Worm (Caenorhabditis elegans): Measurements from ENCODE around the gene C06H5.6.
"Not testable (repeated sequence)": the region's sequence is repeated elsewhere in the genome, so short reads cannot be mapped to it uniquely, and the experiment has no call there.

C06H5.6 gene

ce11 chrV:17870569-17870968 is 18.2 kb downstream of the C06H5.6 start, which contains the start of gene csn-1:
TSS of gene csn-1 (minus strand) at chrV:17870651.
- TF ChIP-seq attf-6 (GFP tag; IDR thresholded peaks at IDR 0.05) (0 out of 2 replicates have a peak, but pooled peaks have one; percentile 20), nhr-120 (GFP tag; IDR thresholded peaks at IDR 0.05) (no peak), ztf-22 (GFP tag; optimal IDR thresholded peaks at IDR 0.05) (no peak), attf-3 (GFP tag; conservative IDR thresholded peaks at IDR 0.05) (no peak), mcd-1 (GFP tag; IDR thresholded peaks at IDR 0.05) (peak; percentile 92), aptf-3 (GFP tag; IDR thresholded peaks at IDR 0.05) (no peak), somi-1 (GFP tag; optimal IDR thresholded peaks at IDR 0.05) (no peak), T07F8.4 (tag; optimal IDR thresholded peaks at IDR 0.05) (no peak), lsy-27 (tag; optimal IDR thresholded peaks at IDR 0.05; ENCODE audit: borderline replicate concordance, insufficient read depth) (no peak), attf-5 (GFP tag; optimal IDR thresholded peaks at IDR 0.05) (no peak), hmg-1.2 (GFP tag; IDR thresholded peaks at IDR 0.05) (peak; percentile 94), lin-54 (GFP tag; optimal IDR thresholded peaks at IDR 0.05) (peak; percentile 28), ama-1 (optimal IDR thresholded peaks at IDR 0.05) (no peak), ama-1 (GFP tag; optimal IDR thresholded peaks at IDR 0.05) (no peak), F39B2.1 (GFP tag; IDR thresholded peaks at IDR 0.05) (no peak), ztf-18 (tag; optimal IDR thresholded peaks at IDR 0.05) (no peak), him-1 (tag; optimal IDR thresholded peaks at IDR 0.05) (no peak), snpc-3.4 (tag; optimal IDR thresholded peaks at IDR 0.05) (peak; percentile 39), dox-1 (GFP tag; IDR thresholded peaks at IDR 0.05) (no peak), snpc-4 (GFP tag; optimal IDR thresholded peaks at IDR 0.05) (no peak), snpc-4 (tag; optimal IDR thresholded peaks at IDR 0.05) (peak in 1 of 4 experiments; percentile 34), madf-6 (GFP tag; IDR thresholded peaks at IDR 0.05) (peak; percentile 45; the same call in 1 of the 2 replicates), B0035.1 (tag; optimal IDR thresholded peaks at IDR 0.05) (no peak)

- not testable (repeated sequence) for TF ChIP-seq nfyb-1 (GFP tag; IDR thresholded peaks at IDR 0.05); lin-35 (GFP tag; optimal IDR thresholded peaks at IDR 0.05); K12H6.12 (tag; optimal IDR thresholded peaks at IDR 0.05)
Observed at ce11 chrV:17865309-17865708, 23.5 kb downstream of the C06H5.6 start, which contains the start of gene Y59A8A.8. TSS of gene Y59A8A.8 (plus strand) at chrV:17865609.

- peak; percentile 72 for TF ChIP-seq madf-6 (GFP tag; IDR thresholded peaks at IDR 0.05)
- TF ChIP-seq D2030.7 (GFP tag; IDR thresholded peaks at IDR 0.05) = peak; percentile 21; the same call in 1 of the 2 replicates
- no peak for TF ChIP-seq chd-7 (tag; optimal IDR thresholded peaks at IDR 0.05)
- TF ChIP-seq madf-8 (GFP tag; conservative IDR thresholded peaks at IDR 0.05) = peak; percentile 67
- TF ChIP-seq xnd-1 (tag; optimal IDR thresholded peaks at IDR 0.05) = peak; percentile 78
- TF ChIP-seq unc-62 (GFP tag; optimal IDR thresholded peaks at IDR 0.05) = no peak
- no peak for TF ChIP-seq aptf-3 (GFP tag; IDR thresholded peaks at IDR 0.05)
- TF ChIP-seq mcd-1 (GFP tag; IDR thresholded peaks at IDR 0.05) = peak; percentile 19; the same call in 1 of the 2 replicates
- TF ChIP-seq snpc-4 (GFP tag; optimal IDR thresholded peaks at IDR 0.05) = no peak
- peak in 1 of 4 experiments; percentile 4 for TF ChIP-seq snpc-4 (tag; optimal IDR thresholded peaks at IDR 0.05)
- peak; percentile 91 for TF ChIP-seq F33H1.4 (GFP tag; IDR thresholded peaks at IDR 0.05)
- no peak for TF ChIP-seq hrde-1 (tag; optimal IDR thresholded peaks at IDR 0.05; ENCODE audit: borderline replicate concordance)
- TF ChIP-seq lsl-1 (GFP tag; optimal IDR thresholded peaks at IDR 0.05) = peak; percentile 93
- TF ChIP-seq lin-54 (GFP tag; optimal IDR thresholded peaks at IDR 0.05) = peak; percentile 19
- TF ChIP-seq Y67H2A.10 (GFP tag; conservative IDR thresholded peaks at IDR 0.05) = no peak
Observed at ce11 chrV:17859519-17859918, 29.3 kb downstream of the C06H5.6 start.

Measured in whole organism, young adult.